Worm (Caenorhabditis elegans): ENCODE results near the gene pxmp-4.

- TF ChIP-seq pha-4 (tag; optimal IDR thresholded peaks at IDR 0.05): no peak
- no peak for TF ChIP-seq nhr-232 (tag; optimal IDR thresholded peaks at IDR 0.05)
- no peak for TF ChIP-seq dve-1 (tag; optimal IDR thresholded peaks at IDR 0.05)
- TF ChIP-seq hlh-15 (tag; optimal IDR thresholded peaks at IDR 0.05): no peak
- TF ChIP-seq ets-4 (tag; optimal IDR thresholded peaks at IDR 0.05): no peak
- no peak for TF ChIP-seq nhr-11 (tag; optimal IDR thresholded peaks at IDR 0.05)
- no peak for TF ChIP-seq madf-2 (tag; optimal IDR thresholded peaks at IDR 0.05)
- TF ChIP-seq pag-3 (tag; optimal IDR thresholded peaks at IDR 0.05; ENCODE audit: borderline replicate concordance): no peak
These were observed 38.9 kb upstream of the pxmp-4 start, which contains the start of gene fln-1 for ce11 chrIV:375915-376314.
